Fruit fly (Drosophila melanogaster): ENCODE results near the gene Herc4.
A peak's percentile ranks its signal among the peaks of the same experiment; 100 is the strongest.

Herc4 gene

dm6 chr3L:1332973-1333372 is 19.5 kb downstream of the Herc4 start, which contains the start of gene msd5:
msd5 (minus strand) TSS chr3L:1333146.
- TF ChIP-seq CG10669 (GFP tag; optimal IDR thresholded peaks at IDR 0.05) (no peak), spab (GFP tag; optimal IDR thresholded peaks at IDR 0.05) (no peak), Eip78C (GFP tag) (no peak), CG6854 (GFP tag; optimal IDR thresholded peaks at IDR 0.05) (no peak), CG11762 (GFP tag; optimal IDR thresholded peaks at IDR 0.05; ENCODE audit: insufficient read depth) (no peak), CG10631 (GFP tag; optimal IDR thresholded peaks at IDR 0.05) (no peak), CG11902 (GFP tag; optimal IDR thresholded peaks at IDR 0.05) (no peak), CG34406 (GFP tag; optimal IDR thresholded peaks at IDR 0.05) (no peak), Ets96B (tag; optimal IDR thresholded peaks at IDR 0.05) (no peak), CG8119 (GFP tag; IDR thresholded peaks at IDR 0.05) (no peak), Sox14 (GFP tag; optimal IDR thresholded peaks at IDR 0.05) (no peak), CG31627 (GFP tag; optimal IDR thresholded peaks at IDR 0.05) (no peak), CG9139 (GFP tag; optimal IDR thresholded peaks at IDR 0.05) (no peak), ss (GFP tag; optimal IDR thresholded peaks at IDR 0.05) (no peak), CG11294 (GFP tag; IDR thresholded peaks at IDR 0.05) (no peak), Gug (GFP tag; IDR thresholded peaks at IDR 0.05) (no peak)

dm6 chr3L:1334571-1335427 is 21.3 kb downstream of the Herc4 start, which contains the start of the genes Hmbs and CG2211:
Hmbs (plus strand) TSS chr3L:1334889.
CG2211 (minus strand) TSS chr3L:1335359.
- TF ChIP-seq CG31627 (GFP tag; optimal IDR thresholded peaks at IDR 0.05) (peak; percentile 89), Eip75B (GFP tag; optimal IDR thresholded peaks at IDR 0.05) (no peak), cyc (GFP tag; optimal IDR thresholded peaks at IDR 0.05) (peak; percentile 85), fd59A (GFP tag; optimal IDR thresholded peaks at IDR 0.05) (peak; percentile 37), Blimp-1 (GFP tag; optimal IDR thresholded peaks at IDR 0.05) (peak; percentile 95), salr (GFP tag; optimal IDR thresholded peaks at IDR 0.05) (peak in 1 of 2 experiments; percentile 38), CG15336 (GFP tag; IDR thresholded peaks at IDR 0.05) (peak; percentile 65), topi (GFP tag; optimal IDR thresholded peaks at IDR 0.05) (peak; percentile 80), CG34406 (GFP tag; optimal IDR thresholded peaks at IDR 0.05) (no peak), Sox102F (GFP tag; optimal IDR thresholded peaks at IDR 0.05) (no peak), fd85E (GFP tag; optimal IDR thresholded peaks at IDR 0.05) (peak; percentile 16), CG3919 (GFP tag; optimal IDR thresholded peaks at IDR 0.05) (peak; percentile 83), CG11294 (GFP tag; IDR thresholded peaks at IDR 0.05) (peak; percentile 58; the same call in 1 of the 2 replicates), Hr4 (GFP tag; optimal IDR thresholded peaks at IDR 0.05) (no peak), CG4318 (GFP tag; optimal IDR thresholded peaks at IDR 0.05) (no peak), Met (GFP tag; optimal IDR thresholded peaks at IDR 0.05) (no peak), vri (GFP tag; optimal IDR thresholded peaks at IDR 0.05) (peak; percentile 20), eg (GFP tag; IDR thresholded peaks at IDR 0.05) (peak; percentile 84), CG3032 (tag; optimal IDR thresholded peaks at IDR 0.05) (peak; percentile 83), CG7368 (GFP tag; optimal IDR thresholded peaks at IDR 0.05) (peak; percentile 59), CG9139 (GFP tag; optimal IDR thresholded peaks at IDR 0.05) (no peak), Gug (GFP tag; IDR thresholded peaks at IDR 0.05) (peak; percentile 64), Eip78C (GFP tag) (peak; percentile 92), CG8119 (GFP tag; IDR thresholded peaks at IDR 0.05) (peak; percentile 58; the same call in 2 of the 3 replicates), CG6276 (GFP tag; optimal IDR thresholded peaks at IDR 0.05) (no peak), acj6 (GFP tag; optimal IDR thresholded peaks at IDR 0.05) (no peak), dsx (GFP tag; optimal IDR thresholded peaks at IDR 0.05; ENCODE audit: poor library complexity, severe bottlenecking) (peak; percentile 71), CG16779 (tag; optimal IDR thresholded peaks at IDR 0.05) (peak; percentile 15), Ets96B (tag; optimal IDR thresholded peaks at IDR 0.05) (peak; percentile 81), lz (GFP tag; optimal IDR thresholded peaks at IDR 0.05) (peak; percentile 72), CG10631 (GFP tag; optimal IDR thresholded peaks at IDR 0.05) (peak; percentile 76), CG1621 (tag; optimal IDR thresholded peaks at IDR 0.05) (peak; percentile 48), esn (GFP tag; optimal IDR thresholded peaks at IDR 0.05) (peak; percentile 76), Smox (GFP tag; optimal IDR thresholded peaks at IDR 0.05) (no peak), spab (GFP tag; optimal IDR thresholded peaks at IDR 0.05) (no peak), CG8632 (GFP tag; optimal IDR thresholded peaks at IDR 0.05) (no peak), Hr38 (GFP tag; optimal IDR thresholded peaks at IDR 0.05) (peak; percentile 57), CG11762 (GFP tag; optimal IDR thresholded peaks at IDR 0.05; ENCODE audit: insufficient read depth) (no peak), achi (GFP tag; optimal IDR thresholded peaks at IDR 0.05) (peak; percentile 77), ss (GFP tag; optimal IDR thresholded peaks at IDR 0.05) (no peak), CG10669 (GFP tag; optimal IDR thresholded peaks at IDR 0.05) (no peak), OdsH (GFP tag; optimal IDR thresholded peaks at IDR 0.05) (no peak), dac (GFP tag; optimal IDR thresholded peaks at IDR 0.05) (peak; percentile 34)
